Fruit fly (Drosophila melanogaster) S2 (cell line): ENCODE data around the gene CG4009.
A peak's percentile ranks its signal among the peaks of the same experiment; 100 is the strongest.

Experiments
- CG8478 ChIP-seq: fragments of >200 bp; optimal IDR thresholded peaks from 2 replicates; lab custom pipeline; 2018
- CTCF ChIP-seq, 2 experiments: fragments of >200 bp; optimal IDR thresholded peaks; 2 replicates each; lab custom pipeline; 2018

The CG4009 gene

DNA sequence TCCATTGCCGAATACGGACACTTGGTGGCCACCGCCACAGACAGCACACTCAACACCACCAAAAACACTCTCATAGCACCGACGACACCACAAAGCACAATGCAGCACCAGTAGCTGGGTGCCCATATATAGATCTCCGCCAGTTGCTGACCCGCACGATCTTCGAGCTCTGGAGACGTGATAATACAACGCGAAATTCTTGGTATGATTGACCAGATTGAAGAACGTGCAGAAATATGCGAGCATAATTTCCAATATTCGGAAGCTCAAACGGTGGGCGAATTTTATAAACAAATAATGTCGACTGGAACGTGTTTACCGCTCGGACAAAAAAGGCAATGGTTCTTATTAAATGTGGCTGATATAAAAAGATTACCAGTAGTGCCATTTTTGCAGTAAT is at the start of gene CG4009:
Gene CG4009, minus strand, starts transcription at position 101 of the 400 bp plus-strand sequence.
- TF ChIP-seq CG8478 (lab: Kevin White, UChicago): no peak
- TF ChIP-seq CTCF (optimal IDR thresholded peaks at IDR 0.05; lab: Kevin White, UChicago): no peak

DNA sequence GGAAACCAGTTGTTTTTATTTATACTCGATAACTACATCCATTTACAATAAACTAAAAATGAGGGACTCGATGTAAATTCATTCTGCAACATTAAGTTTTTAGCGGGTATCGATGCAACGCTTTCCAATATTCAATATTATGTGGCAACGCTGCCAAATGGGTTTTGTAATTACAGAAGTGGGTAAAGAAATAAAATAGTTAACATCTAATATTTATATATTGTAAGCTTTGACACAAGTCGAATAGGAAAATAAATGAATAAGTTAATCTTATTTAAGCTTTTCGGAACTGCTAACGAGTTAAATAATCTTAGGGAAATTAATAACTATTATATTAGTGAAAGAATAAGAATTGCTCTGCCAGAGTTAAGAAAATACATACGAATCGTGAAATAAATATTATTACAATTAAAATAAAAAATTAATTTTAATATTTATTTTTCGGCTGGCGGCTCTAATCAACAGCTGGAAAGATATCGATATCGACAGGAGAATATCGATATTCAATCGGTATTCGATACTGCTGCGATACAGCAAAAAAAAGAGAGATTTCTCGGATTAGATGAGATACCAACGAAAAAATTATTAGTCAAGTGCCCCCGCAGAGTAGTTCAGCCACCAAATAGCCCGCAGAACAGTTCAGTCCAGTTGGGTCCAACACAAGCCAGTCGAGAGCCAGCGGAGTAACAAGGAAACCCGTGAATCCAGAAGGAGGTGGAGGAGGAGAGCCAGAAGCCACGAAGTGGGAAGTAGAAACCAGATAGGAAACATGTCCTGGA is 49.4 kb upstream of the CG4009 start, which contains the start of gene GckIII:
Gene GckIII, plus strand, starts transcription at position 485 of the 779 bp plus-strand sequence.
- TF ChIP-seq CTCF (optimal IDR thresholded peaks at IDR 0.05; lab: Kevin White, UChicago): no peak
- no peak for TF ChIP-seq CG8478 (lab: Kevin White, UChicago)

- no peak for TF ChIP-seq CTCF (optimal IDR thresholded peaks at IDR 0.05; lab: Kevin White, UChicago)
- TF ChIP-seq CG8478 (lab: Kevin White, UChicago): no peak
These were observed 46.6 kb upstream of the CG4009 start for dm6 chr3R:17082471-17082870.

DNA sequence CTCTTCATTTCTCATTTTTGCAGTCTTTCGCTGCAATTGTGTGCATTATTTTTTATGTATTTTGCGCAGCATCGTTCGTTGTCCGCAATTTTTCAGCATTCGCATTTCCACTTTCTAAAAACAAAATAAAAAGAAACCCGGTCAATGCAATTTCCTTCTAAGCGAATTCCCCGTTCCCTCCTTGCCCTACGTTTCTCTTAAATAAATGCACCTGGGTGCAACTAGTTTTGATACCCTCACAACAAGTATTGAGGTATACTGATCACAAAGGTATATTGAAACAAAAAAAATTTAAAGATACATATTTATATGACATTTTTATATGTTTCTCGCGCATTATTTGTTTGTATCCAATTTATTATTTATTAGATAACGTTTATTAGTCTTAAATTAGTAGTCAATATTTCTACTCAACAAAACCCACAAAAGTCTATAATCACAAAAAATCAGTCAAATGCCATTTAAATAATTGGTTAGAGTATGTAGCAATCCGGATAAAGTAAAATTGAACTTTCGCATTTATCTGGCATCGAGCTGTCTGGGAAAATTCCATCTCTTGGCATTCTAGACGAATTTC is 45.6 kb upstream of the CG4009 start:
- TF ChIP-seq CG8478 (lab: Kevin White, UChicago): no peak
- TF ChIP-seq CTCF (optimal IDR thresholded peaks at IDR 0.05; lab: Kevin White, UChicago): no peak

DNA sequence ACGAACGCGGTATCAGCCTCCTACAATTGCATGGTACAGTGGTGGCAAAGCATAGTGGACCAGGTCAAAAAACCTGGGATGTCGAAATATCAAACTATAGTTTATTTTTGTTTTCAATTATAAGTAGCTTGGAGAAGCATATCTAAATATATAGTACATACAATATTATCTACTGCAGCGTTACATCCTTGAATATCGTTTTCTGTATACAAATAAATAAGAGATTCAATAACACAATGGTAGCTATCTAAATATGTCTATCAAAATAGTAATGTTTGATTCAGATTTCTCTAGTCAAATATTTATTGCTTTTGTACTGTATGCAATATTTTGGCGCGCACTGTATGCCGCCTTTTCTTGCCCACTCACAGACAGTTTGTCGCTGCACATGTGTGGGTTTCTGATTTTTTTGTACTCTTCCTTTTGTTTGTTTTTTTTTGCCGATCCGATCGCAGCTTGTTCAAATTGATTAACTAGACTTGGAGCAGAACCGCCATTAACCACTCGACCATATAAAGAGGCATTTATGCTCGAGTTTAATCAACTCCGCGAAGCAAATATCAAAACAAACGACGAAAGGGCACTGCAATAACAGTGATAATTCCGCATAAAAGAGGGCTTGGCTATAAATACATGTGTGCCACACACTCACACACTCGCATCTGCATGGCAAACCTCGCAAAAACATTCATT is 45.0 kb upstream of the CG4009 start:
- TF ChIP-seq CTCF (optimal IDR thresholded peaks at IDR 0.05; lab: Kevin White, UChicago): no peak
- TF ChIP-seq CG8478 (lab: Kevin White, UChicago): no peak

DNA sequence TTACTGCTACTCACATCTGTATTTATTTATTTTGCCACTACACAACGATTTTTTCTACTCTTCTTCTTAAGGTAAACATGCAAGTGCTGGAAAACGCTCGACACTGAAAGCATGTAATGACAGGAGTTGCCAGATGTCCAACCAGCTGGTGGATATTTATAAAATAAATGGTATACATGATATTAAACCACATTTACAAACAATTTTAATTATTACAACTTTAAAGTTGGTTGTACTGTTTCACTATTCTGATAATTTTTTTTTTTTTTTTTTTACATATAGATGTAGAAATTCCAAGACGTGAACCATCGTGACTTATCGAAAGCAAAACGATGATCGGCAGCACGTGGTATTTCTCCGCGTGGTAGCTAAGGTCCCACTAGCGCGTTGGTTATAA is 44.0 kb upstream of the CG4009 start, which contains the start of the genes Keap1 and kuk:
Gene Keap1, minus strand, starts transcription at position 87 of the 397 bp plus-strand sequence.
Gene kuk, plus strand, starts transcription at position 386 of the 397 bp plus-strand sequence.
- TF ChIP-seq CG8478 (lab: Kevin White, UChicago) (no peak), CTCF (optimal IDR thresholded peaks at IDR 0.05; lab: Kevin White, UChicago) (peak in 1 of 2 experiments; percentile 54)

DNA sequence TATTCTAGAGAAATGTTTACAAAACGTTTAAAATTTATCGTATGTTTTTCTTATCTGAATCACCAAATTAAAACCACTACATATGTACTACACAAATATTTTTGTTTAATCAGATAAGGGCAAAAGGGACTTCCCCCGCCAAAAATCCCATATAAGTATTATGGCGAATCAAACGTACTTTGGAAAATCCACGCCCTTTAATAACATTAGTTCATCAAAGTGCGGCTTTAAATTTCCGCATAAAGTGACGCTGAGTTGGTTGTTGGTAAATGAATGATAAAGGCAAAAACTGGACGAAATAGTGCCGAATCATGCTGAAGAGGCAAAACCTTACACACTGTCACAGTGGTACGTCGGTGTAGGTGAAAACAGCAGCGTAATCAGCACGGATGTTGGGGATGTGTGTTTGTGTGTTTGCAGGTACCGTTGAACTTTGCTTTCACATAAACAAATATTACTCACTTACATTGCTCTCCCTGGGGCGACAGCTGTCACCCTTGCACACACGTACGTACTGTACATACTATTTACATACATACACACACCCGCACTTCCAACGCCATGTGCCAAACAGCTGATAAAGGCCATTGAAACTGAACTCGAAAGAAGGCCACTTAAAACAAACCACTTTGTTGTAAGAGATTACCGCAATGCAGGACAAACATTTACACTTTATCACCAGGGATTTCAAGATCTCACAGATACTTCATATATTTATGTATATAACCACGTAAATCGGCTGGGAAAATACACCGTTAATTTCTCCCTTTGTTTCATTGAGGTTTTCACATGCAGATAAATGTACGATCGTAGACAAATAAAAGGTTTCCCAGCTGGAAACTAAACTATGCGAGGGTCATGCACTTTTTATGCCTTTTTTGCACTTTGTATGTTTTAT is 43.4 kb upstream of the CG4009 start:
- TF ChIP-seq CTCF (optimal IDR thresholded peaks at IDR 0.05; lab: Kevin White, UChicago) (no peak), CG8478 (lab: Kevin White, UChicago) (no peak)

- TF ChIP-seq CG8478 (lab: Kevin White, UChicago): no peak
- TF ChIP-seq CTCF (optimal IDR thresholded peaks at IDR 0.05; lab: Kevin White, UChicago): peak in 1 of 2 experiments; percentile 8
These were observed 42.1 kb upstream of the CG4009 start for dm6 chr3R:17077968-17078417.

- TF ChIP-seq CG8478 (lab: Kevin White, UChicago) (no peak), CTCF (optimal IDR thresholded peaks at IDR 0.05; lab: Kevin White, UChicago) (peak; percentile 14 to 34)
These were observed 36.8 kb upstream of the CG4009 start, which contains the start of the genes Ns1 and mRpS11 for dm6 chr3R:17072526-17073114. Gene Ns1, minus strand, starts transcription at chr3R:17072675. Gene mRpS11, plus strand, starts transcription at chr3R:17072732.

- TF ChIP-seq CTCF (optimal IDR thresholded peaks at IDR 0.05; lab: Kevin White, UChicago) (no peak), CG8478 (lab: Kevin White, UChicago) (no peak)
These were observed 31.9 kb upstream of the CG4009 start for dm6 chr3R:17067721-17068120.

dm6 chr3R:17066828-17067430 is 31.1 kb upstream of the CG4009 start:
- TF ChIP-seq CG8478 (lab: Kevin White, UChicago) (no peak), CTCF (optimal IDR thresholded peaks at IDR 0.05; lab: Kevin White, UChicago) (no peak)

DNA sequence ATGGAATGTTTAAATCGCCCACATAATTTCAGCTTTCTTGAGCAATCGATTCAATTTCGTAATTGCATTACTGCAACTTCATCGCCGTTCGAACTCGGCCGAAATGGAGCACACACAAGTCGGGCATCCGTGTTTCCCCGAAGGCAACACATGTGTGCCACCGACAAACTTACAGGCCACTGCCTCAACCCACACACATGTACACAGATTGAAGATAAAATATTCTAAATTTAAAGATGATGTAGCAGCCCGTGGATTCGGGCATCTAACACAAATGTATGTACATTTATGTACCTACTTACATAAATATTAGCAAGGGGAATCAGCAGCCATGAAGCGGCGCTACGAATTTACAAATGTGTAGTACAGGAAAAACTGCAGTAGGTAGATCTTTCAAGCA is 30.2 kb upstream of the CG4009 start:
- TF ChIP-seq CTCF (optimal IDR thresholded peaks at IDR 0.05; lab: Kevin White, UChicago) (no peak), CG8478 (lab: Kevin White, UChicago) (no peak)
